Worm (Caenorhabditis elegans): ENCODE measurements around the gene smg-7.

The smg-7 gene

ce11 chrIV:6785873-6786272 lies 43.6 kb upstream of the smg-7 start (continued):
- TF ChIP-seq Y56A3A.18 (GFP tag; IDR thresholded peaks at IDR 0.05) (peak; percentile 45; the same call in 1 of the 2 replicates), die-1 (tag; optimal IDR thresholded peaks at IDR 0.05) (no peak), ztf-18 (tag; optimal IDR thresholded peaks at IDR 0.05) (no peak), ceh-27 (GFP tag; optimal IDR thresholded peaks at IDR 0.05) (peak; percentile 15), lir-1 (GFP tag; conservative IDR thresholded peaks at IDR 0.05) (no peak), ztf-26 (tag; optimal IDR thresholded peaks at IDR 0.05) (no peak), rpc-1 (optimal IDR thresholded peaks at IDR 0.05) (no peak), rpc-1 (tag; optimal IDR thresholded peaks at IDR 0.05) (no peak), Y53F4B.3 (GFP tag; IDR thresholded peaks at IDR 0.05) (no peak), ama-1 (optimal IDR thresholded peaks at IDR 0.05) (no peak), ama-1 (GFP tag; optimal IDR thresholded peaks at IDR 0.05) (no peak), tbp1 (GFP tag; optimal IDR thresholded peaks at IDR 0.05) (peak; percentile 39), gei-17 (GFP tag; optimal IDR thresholded peaks at IDR 0.05) (no peak), nhr-80 (tag; optimal IDR thresholded peaks at IDR 0.05) (peak; percentile 46), C06A6.2 (GFP tag; conservative IDR thresholded peaks at IDR 0.05) (no peak), B0261.1 (tag; optimal IDR thresholded peaks at IDR 0.05) (no peak), cebp-2 (GFP tag; IDR thresholded peaks at IDR 0.05) (0 out of 2 replicates have a peak, but pooled peaks have one; percentile 57), F55B11.4 (tag; optimal IDR thresholded peaks at IDR 0.05; ENCODE audit: borderline replicate concordance, insufficient read depth) (no peak), dpl-1 (GFP tag; optimal IDR thresholded peaks at IDR 0.05) (no peak), hsf-1 (GFP tag; IDR thresholded peaks at IDR 0.05) (no peak), F57C9.4 (tag; optimal IDR thresholded peaks at IDR 0.05) (no peak), dox-1 (GFP tag; IDR thresholded peaks at IDR 0.05) (peak; percentile 81), K11D2.4 (GFP tag; IDR thresholded peaks at IDR 0.05) (peak; percentile 21; the same call in 1 of the 2 replicates), sea-2 (GFP tag; IDR thresholded peaks at IDR 0.05) (no peak), zim-3 (tag; optimal IDR thresholded peaks at IDR 0.05) (no peak), ztf-25 (GFP tag; IDR thresholded peaks at IDR 0.05) (no peak), xnd-1 (tag; optimal IDR thresholded peaks at IDR 0.05) (no peak), aptf-3 (GFP tag; IDR thresholded peaks at IDR 0.05) (no peak), cebp-1 (GFP tag; IDR thresholded peaks at IDR 0.05) (peak; percentile 98), cebp-1 (tag; optimal IDR thresholded peaks at IDR 0.05) (peak; percentile 99), egl-44 (GFP tag; IDR thresholded peaks at IDR 0.05) (no peak), athp-1 (tag; optimal IDR thresholded peaks at IDR 0.05) (no peak), F22D6.2 (tag; optimal IDR thresholded peaks at IDR 0.05) (no peak), lin-54 (GFP tag; optimal IDR thresholded peaks at IDR 0.05) (peak; percentile 44), tlf-1 (GFP tag; optimal IDR thresholded peaks at IDR 0.05) (no peak), madf-6 (GFP tag; IDR thresholded peaks at IDR 0.05) (no peak), dpff-1 (tag; optimal IDR thresholded peaks at IDR 0.05) (no peak), nfyb-1 (GFP tag; IDR thresholded peaks at IDR 0.05) (0 out of 2 replicates have a peak, but pooled peaks have one; percentile 35), lin-40 (tag; optimal IDR thresholded peaks at IDR 0.05) (peak; percentile 63), lin-26 (GFP tag; IDR thresholded peaks at IDR 0.05) (no peak), ceh-58 (GFP tag; IDR thresholded peaks at IDR 0.05) (no peak), let-607 (tag; optimal IDR thresholded peaks at IDR 0.05) (peak; percentile 33 to 70), nhr-90 (tag; optimal IDR thresholded peaks at IDR 0.05) (no peak), T26A5.8 (tag; optimal IDR thresholded peaks at IDR 0.05) (no peak), zfh-2 (GFP tag; conservative IDR thresholded peaks at IDR 0.05) (no peak; the same call in none of the 2 replicates), Y67H2A.10 (GFP tag; conservative IDR thresholded peaks at IDR 0.05) (no peak), mxl-1 (tag; optimal IDR thresholded peaks at IDR 0.05) (no peak), pha-4 (tag; optimal IDR thresholded peaks at IDR 0.05) (peak; percentile 38), let-526 (GFP tag; IDR thresholded peaks at IDR 0.05) (no peak), him-1 (tag; optimal IDR thresholded peaks at IDR 0.05) (no peak), B0035.1 (tag; optimal IDR thresholded peaks at IDR 0.05) (no peak), mcd-1 (GFP tag; IDR thresholded peaks at IDR 0.05) (peak; percentile 64)

Measured in whole organism, young adult.